Worm (Caenorhabditis elegans): ENCODE measurements around the gene F15H10.7.

The F15H10.7 gene

ce11 chrV:10428608-10429007 is 22.4 kb upstream of the F15H10.7 start, which contains the start of gene tag-314:
tag-314 (minus strand) TSS chrV:10428708.
- TF ChIP-seq blmp-1 (tag; optimal IDR thresholded peaks at IDR 0.05; ENCODE audit: insufficient read depth) (no peak), snpc-4 (tag; optimal IDR thresholded peaks at IDR 0.05) (no peak), lsy-2 (tag; optimal IDR thresholded peaks at IDR 0.05) (no peak), lin-39 (tag; optimal IDR thresholded peaks at IDR 0.05) (no peak)

- TF ChIP-seq unc-62 (GFP tag; optimal IDR thresholded peaks at IDR 0.05): no peak
- TF ChIP-seq peb-1 (tag; optimal IDR thresholded peaks at IDR 0.05): no peak
- TF ChIP-seq skn-1 (tag; optimal IDR thresholded peaks at IDR 0.05): no peak
- no peak for TF ChIP-seq nhr-25 (tag; optimal IDR thresholded peaks at IDR 0.05)
- TF ChIP-seq sem-4 (tag; optimal IDR thresholded peaks at IDR 0.05): no peak
- no peak for TF ChIP-seq nhr-11 (tag; optimal IDR thresholded peaks at IDR 0.05)
- TF ChIP-seq ztf-4 (tag; optimal IDR thresholded peaks at IDR 0.05): no peak
- no peak for TF ChIP-seq lsy-2 (tag; optimal IDR thresholded peaks at IDR 0.05)
- no peak for TF ChIP-seq ztf-1 (GFP tag; conservative IDR thresholded peaks at IDR 0.05)
- no peak for TF ChIP-seq nhr-12 (tag; optimal IDR thresholded peaks at IDR 0.05)
- no peak for TF ChIP-seq nhr-129 (tag; optimal IDR thresholded peaks at IDR 0.05)
- TF ChIP-seq F13H6.1 (tag; optimal IDR thresholded peaks at IDR 0.05): no peak
- TF ChIP-seq sma-3 (GFP tag; optimal IDR thresholded peaks at IDR 0.05): no peak
These were observed 20.0 kb upstream of the F15H10.7 start, which contains the start of gene apc-10 for ce11 chrV:10426253-10426652. apc-10 (minus strand) TSS chrV:10426353.

- TF ChIP-seq mab-5 (tag; optimal IDR thresholded peaks at IDR 0.05) (no peak), nhr-25 (tag; optimal IDR thresholded peaks at IDR 0.05) (no peak), mbf-1 (tag; optimal IDR thresholded peaks at IDR 0.05) (no peak), snpc-4 (tag; optimal IDR thresholded peaks at IDR 0.05) (no peak)
These were observed 18.9 kb upstream of the F15H10.7 start, which contains the start of gene col-12 for ce11 chrV:10425098-10425497. col-12 (minus strand) TSS chrV:10425198.

- peak; percentile 16 for TF ChIP-seq sma-3 (GFP tag; optimal IDR thresholded peaks at IDR 0.05)
- TF ChIP-seq nhr-25 (tag; optimal IDR thresholded peaks at IDR 0.05): peak; percentile 76
- no peak for TF ChIP-seq nhr-129 (tag; optimal IDR thresholded peaks at IDR 0.05)
- peak; percentile 25 for TF ChIP-seq blmp-1 (tag; optimal IDR thresholded peaks at IDR 0.05; ENCODE audit: insufficient read depth)
- TF ChIP-seq lin-13 (GFP tag; optimal IDR thresholded peaks at IDR 0.05): no peak
These were observed 17.3 kb upstream of the F15H10.7 start for ce11 chrV:10423511-10423910.

ce11 chrV:10421802-10422201 is 15.6 kb upstream of the F15H10.7 start, which contains the start of gene col-13:
col-13 (minus strand) TSS chrV:10421902.
- TF ChIP-seq zag-1 (tag; optimal IDR thresholded peaks at IDR 0.05): no peak
- no peak for TF ChIP-seq ceh-82 (tag; optimal IDR thresholded peaks at IDR 0.05)
- TF ChIP-seq unc-62 (GFP tag; optimal IDR thresholded peaks at IDR 0.05): no peak
- no peak for TF ChIP-seq dmd-4 (tag; optimal IDR thresholded peaks at IDR 0.05)

ce11 chrV:10418961-10419360 is 12.7 kb upstream of the F15H10.7 start, which contains the start of gene F15H10.5:
F15H10.5 (minus strand) TSS chrV:10419061.
- TF ChIP-seq lin-11 (tag; optimal IDR thresholded peaks at IDR 0.05): no peak
- no peak for TF ChIP-seq peb-1 (tag; optimal IDR thresholded peaks at IDR 0.05)
- no peak for TF ChIP-seq ama-1 (optimal IDR thresholded peaks at IDR 0.05)
- no peak for TF ChIP-seq lin-13 (GFP tag; optimal IDR thresholded peaks at IDR 0.05)
- TF ChIP-seq lin-39 (tag; optimal IDR thresholded peaks at IDR 0.05): no peak
- TF ChIP-seq mab-5 (tag; optimal IDR thresholded peaks at IDR 0.05): no peak
- no peak for TF ChIP-seq aly-2 (tag; optimal IDR thresholded peaks at IDR 0.05)
- TF ChIP-seq dmd-4 (tag; optimal IDR thresholded peaks at IDR 0.05): no peak
- TF ChIP-seq mdl-1 (tag; optimal IDR thresholded peaks at IDR 0.05): no peak
- TF ChIP-seq unc-39 (tag; optimal IDR thresholded peaks at IDR 0.05): no peak
- TF ChIP-seq ztf-1 (GFP tag; conservative IDR thresholded peaks at IDR 0.05): no peak

ce11 chrV:10416925-10417324 is 10.7 kb upstream of the F15H10.7 start, which contains the start of gene F15H10.10:
F15H10.10 (minus strand) TSS chrV:10417025.
- TF ChIP-seq peb-1 (tag; optimal IDR thresholded peaks at IDR 0.05): no peak
- TF ChIP-seq mbf-1 (tag; optimal IDR thresholded peaks at IDR 0.05): no peak
- TF ChIP-seq zag-1 (tag; optimal IDR thresholded peaks at IDR 0.05): no peak

- TF ChIP-seq ama-1 (optimal IDR thresholded peaks at IDR 0.05): no peak
- no peak for TF ChIP-seq nhr-237 (tag; optimal IDR thresholded peaks at IDR 0.05)
- TF ChIP-seq nhr-129 (tag; optimal IDR thresholded peaks at IDR 0.05): no peak
- no peak for TF ChIP-seq ceh-82 (tag; optimal IDR thresholded peaks at IDR 0.05)
- TF ChIP-seq blmp-1 (tag; optimal IDR thresholded peaks at IDR 0.05; ENCODE audit: insufficient read depth): no peak
- TF ChIP-seq zag-1 (tag; optimal IDR thresholded peaks at IDR 0.05): no peak
- no peak for TF ChIP-seq ztf-1 (GFP tag; conservative IDR thresholded peaks at IDR 0.05)
- TF ChIP-seq mbf-1 (tag; optimal IDR thresholded peaks at IDR 0.05): no peak
These were observed 8.4 kb upstream of the F15H10.7 start, which contains the start of gene F15H10.9 for ce11 chrV:10414610-10415009. F15H10.9 (minus strand) TSS chrV:10414710.
